Fruit fly (Drosophila melanogaster) whole organism, embryonic: ENCODE measurements around the gene Rim2.

Experiments
- Asciz ChIP-seq: fragments of 200-800 bp; sonication (Bioruptor generic); optimal IDR thresholded peaks from 2 replicates; lab custom pipeline; 2017; ENCODE audit warnings: missing biosample characterization, mild to moderate bottlenecking, missing genetic modification characterization, missing genetic modification reagents
- BEAF-32 ChIP-seq: fragments of 200-800 bp; sonication (Bioruptor generic); optimal IDR thresholded peaks from 3 replicates; lab custom pipeline; 2017; ENCODE audit warnings: missing biosample characterization, missing genetic modification characterization, mild to moderate bottlenecking, moderate library complexity, missing genetic modification reagents
- CG1024 ChIP-seq: fragments of 200-800 bp; sonication (Bioruptor generic); IDR thresholded peaks from 2 replicates; pipeline ENCODE4 v1.3.6; 2022; ENCODE audit warnings: missing biosample characterization, missing genetic modification characterization
- CG11247 ChIP-seq: fragments of 200-800 bp; sonication (Bioruptor generic); IDR thresholded peaks from 2 replicates; pipeline ENCODE4 v1.3.6; 2022; ENCODE audit warnings: missing biosample characterization, missing genetic modification characterization
- CG11504 ChIP-seq: fragments of 200-800 bp; sonication (Bioruptor generic); optimal IDR thresholded peaks from 3 replicates; lab custom pipeline; 2019; ENCODE audit warnings: missing biosample characterization, mild to moderate bottlenecking, missing genetic modification characterization, moderate library complexity
- CG12071 ChIP-seq: fragments of 200-800 bp; sonication (Bioruptor generic); optimal IDR thresholded peaks from 3 replicates; lab custom pipeline; 2018; ENCODE audit warnings: missing biosample characterization, mild to moderate bottlenecking, missing genetic modification characterization
- CG14860 ChIP-seq: fragments of 200-800 bp; sonication (Bioruptor generic); IDR thresholded peaks from 3 replicates; pipeline ENCODE4 v1.3.6; 2022; ENCODE audit warnings: missing biosample characterization, missing genetic modification characterization; ENCODE audit not compliant: partially characterized antibody
- CG14965 ChIP-seq: fragments of 200-800 bp; sonication (Bioruptor generic); optimal IDR thresholded peaks from 2 replicates; lab custom pipeline; 2016; ENCODE audit warnings: missing biosample characterization, missing genetic modification characterization, borderline replicate concordance
- CG15514 ChIP-seq: fragments of 200-800 bp; sonication (Bioruptor generic); optimal IDR thresholded peaks from 3 replicates; lab custom pipeline; 2017; ENCODE audit warnings: missing biosample characterization, missing genetic modification characterization, mild to moderate bottlenecking, moderate library complexity, missing genetic modification reagents
- CG16779 ChIP-seq: fragments of 200-800 bp; sonication (Bioruptor generic); IDR thresholded peaks from 2 replicates; pipeline ENCODE4 v1.3.6; 2022; ENCODE audit warnings: missing biosample characterization, missing genetic modification characterization
- CG17612 ChIP-seq: fragments of 200-800 bp; sonication (Bioruptor generic); IDR thresholded peaks from 2 replicates; pipeline ENCODE4 v1.3.6; 2022; ENCODE audit warnings: missing biosample characterization, missing genetic modification characterization
- CG18011 ChIP-seq: fragments of 200-800 bp; sonication (Bioruptor generic); optimal IDR thresholded peaks from 2 replicates; lab custom pipeline; 2017; ENCODE audit warnings: missing biosample characterization, missing genetic modification characterization, mild to moderate bottlenecking, moderate library complexity, missing genotype
- CG18599 ChIP-seq: fragments of 200-800 bp; sonication (Bioruptor generic); optimal IDR thresholded peaks from 3 replicates; lab custom pipeline; 2017; ENCODE audit warnings: missing biosample characterization, missing genetic modification characterization, mild to moderate bottlenecking, moderate library complexity, missing genetic modification reagents
- CG32532 ChIP-seq: fragments of 200-800 bp; sonication (Bioruptor generic); IDR thresholded peaks from 2 replicates; pipeline ENCODE4 v1.3.6; 2022; ENCODE audit warnings: missing biosample characterization, missing genetic modification characterization
- CG3281 ChIP-seq: fragments of 200-800 bp; sonication (Bioruptor generic); optimal IDR thresholded peaks from 3 replicates; lab custom pipeline; 2017; ENCODE audit warnings: missing biosample characterization, mild to moderate bottlenecking, missing genetic modification characterization
- CG4328 ChIP-seq: fragments of 200-800 bp; sonication (Bioruptor generic); optimal IDR thresholded peaks from 3 replicates; lab custom pipeline; 2017; ENCODE audit warnings: missing biosample characterization, missing genetic modification reagents, missing genetic modification characterization
- CG5245 ChIP-seq: fragments of 200-800 bp; sonication (Bioruptor generic); optimal IDR thresholded peaks from 3 replicates; lab custom pipeline; 2016; ENCODE audit warnings: missing biosample characterization, missing genetic modification characterization
- CG6654 ChIP-seq: fragments of 200-800 bp; sonication (Bioruptor generic); optimal IDR thresholded peaks from 2 replicates; lab custom pipeline; 2017; ENCODE audit warnings: missing biosample characterization, mild to moderate bottlenecking, missing genetic modification characterization
- CG6683 ChIP-seq: fragments of 200-800 bp; sonication (Bioruptor generic); optimal IDR thresholded peaks from 2 replicates; lab custom pipeline; 2017; ENCODE audit warnings: missing biosample characterization, mild to moderate bottlenecking, missing genetic modification characterization, missing genetic modification reagents
- CG6791 ChIP-seq: fragments of 200-800 bp; sonication (Bioruptor generic); IDR thresholded peaks from 3 replicates; pipeline ENCODE4 v1.3.6; 2022; ENCODE audit warnings: missing biosample characterization, missing genetic modification characterization; ENCODE audit not compliant: partially characterized antibody
- CG6813 ChIP-seq: fragments of 200-800 bp; sonication (Bioruptor generic); optimal IDR thresholded peaks from 2 replicates; lab custom pipeline; 2017; ENCODE audit warnings: missing biosample characterization, missing genetic modification characterization, mild to moderate bottlenecking, moderate library complexity, missing genetic modification reagents
- CG9609 ChIP-seq: fragments of 200-800 bp; sonication (Bioruptor generic); optimal IDR thresholded peaks from 3 replicates; lab custom pipeline; 2016; ENCODE audit warnings: missing biosample characterization, missing genetic modification characterization
- Dp ChIP-seq: fragments of 200-800 bp; sonication (Bioruptor generic); optimal IDR thresholded peaks from 2 replicates; lab custom pipeline; 2018; ENCODE audit warnings: missing biosample characterization, mild to moderate bottlenecking, missing genetic modification characterization, moderate library complexity
- Hsf ChIP-seq: fragments of 200-800 bp; sonication (Bioruptor generic); optimal IDR thresholded peaks from 3 replicates; lab custom pipeline; 2016; ENCODE audit warnings: missing biosample characterization, missing genetic modification characterization
- Kr ChIP-seq: fragments of 200-800 bp; sonication (Bioruptor generic); optimal IDR thresholded peaks from 2 replicates; lab custom pipeline; 2017; ENCODE audit warnings: missing biosample characterization, mild to moderate bottlenecking, missing genetic modification characterization
- Meics ChIP-seq: fragments of 200-800 bp; sonication (Bioruptor generic); optimal IDR thresholded peaks from 2 replicates; lab custom pipeline; 2017; ENCODE audit warnings: missing biosample characterization, mild to moderate bottlenecking, missing genetic modification characterization
- NFAT ChIP-seq: fragments of 200-800 bp; sonication (Bioruptor generic); IDR thresholded peaks from 2 replicates; pipeline ENCODE4 v1.3.6; 2022; ENCODE audit warnings: missing biosample characterization, missing genetic modification characterization
- Rfx ChIP-seq: fragments of 200-800 bp; sonication (Bioruptor generic); IDR thresholded peaks from 2 replicates; pipeline ENCODE4 v1.3.6; 2022; ENCODE audit warnings: missing biosample characterization, missing genetic modification characterization
- Sin3A ChIP-seq: fragments of >200 bp; optimal IDR thresholded peaks from 2 replicates; lab custom pipeline; 2018
- TFAM ChIP-seq: fragments of 200-800 bp; sonication (Bioruptor generic); optimal IDR thresholded peaks from 2 replicates; lab custom pipeline; 2017; ENCODE audit warnings: missing biosample characterization, missing genetic modification characterization, inconsistent platforms
- YL-1 ChIP-seq: fragments of 200-800 bp; sonication (Bioruptor generic); optimal IDR thresholded peaks from 3 replicates; lab custom pipeline; 2017; ENCODE audit warnings: missing biosample characterization, mild to moderate bottlenecking, missing genetic modification characterization
- emc ChIP-seq: fragments of 200-800 bp; sonication (Bioruptor generic); optimal IDR thresholded peaks from 2 replicates; lab custom pipeline; 2016; ENCODE audit warnings: missing biosample characterization, missing genetic modification characterization
- eyg ChIP-seq: fragments of 200-800 bp; sonication (Bioruptor generic); optimal IDR thresholded peaks from 3 replicates; lab custom pipeline; 2016; ENCODE audit warnings: missing biosample characterization, missing genetic modification characterization
- fd3F ChIP-seq: fragments of 200-800 bp; sonication (Bioruptor generic); optimal IDR thresholded peaks from 2 replicates; lab custom pipeline; 2018; ENCODE audit warnings: missing biosample characterization, mild to moderate bottlenecking, missing genetic modification characterization, moderate library complexity
- fd96Cb ChIP-seq: fragments of 200-800 bp; sonication (Bioruptor generic); optimal IDR thresholded peaks from 2 replicates; lab custom pipeline; 2018; ENCODE audit warnings: missing biosample characterization, mild to moderate bottlenecking, missing genetic modification characterization, moderate library complexity
- inv ChIP-seq: fragments of 200-800 bp; sonication (Bioruptor generic); IDR thresholded peaks from 2 replicates; pipeline ENCODE4 v1.3.6; 2022; ENCODE audit warnings: missing biosample characterization, missing genetic modification characterization; ENCODE audit not compliant: partially characterized antibody
- luna ChIP-seq: fragments of 200-800 bp; sonication (Bioruptor generic); optimal IDR thresholded peaks from 2 replicates; lab custom pipeline; 2016; ENCODE audit warnings: missing biosample characterization, missing genetic modification characterization
- mam ChIP-seq: fragments of 200-800 bp; sonication (Bioruptor generic); optimal IDR thresholded peaks from 3 replicates; lab custom pipeline; 2016; ENCODE audit warnings: missing biosample characterization, missing genetic modification characterization
- org-1 ChIP-seq: fragments of 200-800 bp; sonication (Bioruptor generic); optimal IDR thresholded peaks from 2 replicates; lab custom pipeline; 2017; ENCODE audit warnings: missing biosample characterization, missing genetic modification characterization
- pb ChIP-seq: fragments of 200-800 bp; sonication (Bioruptor generic); optimal IDR thresholded peaks from 3 replicates; lab custom pipeline; 2016; ENCODE audit warnings: missing biosample characterization, missing genetic modification characterization
- pfk ChIP-seq: fragments of 200-800 bp; sonication (Bioruptor generic); optimal IDR thresholded peaks from 2 replicates; lab custom pipeline; 2018; ENCODE audit warnings: missing biosample characterization, mild to moderate bottlenecking, missing genetic modification characterization, moderate library complexity
- phol ChIP-seq: fragments of 200-800 bp; sonication (Bioruptor generic); optimal IDR thresholded peaks from 3 replicates; lab custom pipeline; 2018; ENCODE audit warnings: missing biosample characterization, mild to moderate bottlenecking, missing genetic modification characterization, moderate library complexity
- pros ChIP-seq: fragments of 200-800 bp; sonication (Bioruptor generic); optimal IDR thresholded peaks from 3 replicates; lab custom pipeline; 2019; ENCODE audit warnings: missing biosample characterization, mild to moderate bottlenecking, missing genetic modification characterization, moderate library complexity
- pum ChIP-seq: fragments of 200-800 bp; sonication (Bioruptor generic); optimal IDR thresholded peaks from 2 replicates; lab custom pipeline; 2016; ENCODE audit warnings: missing biosample characterization, missing genetic modification characterization
- run ChIP-seq: fragments of 200-800 bp; sonication (Bioruptor generic); optimal IDR thresholded peaks from 3 replicates; lab custom pipeline; 2018; ENCODE audit warnings: missing biosample characterization, mild to moderate bottlenecking, missing genetic modification characterization
- salm ChIP-seq: fragments of 200-800 bp; sonication (Bioruptor generic); optimal IDR thresholded peaks from 2 replicates; lab custom pipeline; 2018; ENCODE audit warnings: missing biosample characterization, mild to moderate bottlenecking, missing genetic modification characterization
- sens-2 ChIP-seq: fragments of 200-800 bp; sonication (Bioruptor generic); IDR thresholded peaks from 2 replicates; pipeline ENCODE4 v1.3.6; 2022; ENCODE audit warnings: missing biosample characterization, missing genetic modification characterization
- ssp ChIP-seq: fragments of 200-800 bp; sonication (Bioruptor generic); IDR thresholded peaks from 2 replicates; pipeline ENCODE4 v1.3.6; 2022; ENCODE audit warnings: missing biosample characterization, missing genetic modification characterization
- stwl ChIP-seq: fragments of 200-800 bp; sonication (Bioruptor generic); optimal IDR thresholded peaks from 3 replicates; lab custom pipeline; 2018; ENCODE audit warnings: missing biosample characterization, mild to moderate bottlenecking, missing genetic modification characterization, moderate library complexity
- sug ChIP-seq: fragments of 200-800 bp; optimal IDR thresholded peaks from 2 replicates; lab custom pipeline; 2019; ENCODE audit warnings: missing biosample characterization, mild to moderate bottlenecking, missing genetic modification characterization, moderate library complexity

The Rim2 gene

dm6 chr2L:1715699-1716333 lies 8.4 kb downstream of the Rim2 start, which contains the start of gene frtz:
TSS of gene frtz (minus strand) at chr2L:1715851.
- TF ChIP-seq NFAT (no peak), CG5245 (no peak), sens-2 (GFP tag; lab: Robert Waterston, UW) (no peak), inv (GFP tag; lab: Robert Waterston, UW) (peak; percentile 83), CG6654 (no peak), salm (no peak), Meics (GFP tag; lab: Kevin White, UChicago) (no peak), BEAF-32 (GFP tag; lab: Kevin White, UChicago) (peak; percentile 92), org-1 (no peak), pfk (GFP tag; lab: Kevin White, UChicago) (no peak), Hsf (GFP tag; lab: Kevin White, UChicago) (no peak), pum (GFP tag; lab: Kevin White, UChicago) (no peak), pb (no peak), Rfx (GFP tag; lab: Robert Waterston, UW) (peak; percentile 54; the same call in 1 of the 2 replicates), CG16779 (no peak), TFAM (GFP tag; lab: Kevin White, UChicago) (no peak), CG1024 (no peak), CG6683 (GFP tag; lab: Kevin White, UChicago) (no peak), run (no peak), pros (GFP tag; lab: Kevin White, UChicago) (no peak), sug (tag; lab: Kevin White, UChicago) (peak; percentile 46), stwl (tag; lab: Kevin White, UChicago) (peak; percentile 61), CG14860 (GFP tag; lab: Robert Waterston, UW) (peak; percentile 59; the same call in 2 of the 3 replicates), eyg (GFP tag; lab: Kevin White, UChicago) (no peak), luna (GFP tag; lab: Kevin White, UChicago) (no peak), emc (no peak), CG15514 (peak; percentile 73), phol (tag; lab: Kevin White, UChicago) (peak; percentile 38), CG18599 (GFP tag; lab: Kevin White, UChicago) (no peak), CG6813 (GFP tag; lab: Kevin White, UChicago) (no peak), Sin3A (lab: Kevin White, UChicago) (peak; percentile 30), CG6791 (GFP tag; lab: Robert Waterston, UW) (peak; percentile 83), Kr (GFP tag; lab: Kevin White, UChicago) (no peak), CG3281 (GFP tag; lab: Kevin White, UChicago) (no peak), ssp (GFP tag; lab: Robert Waterston, UW) (no peak), fd3F (GFP tag; lab: Kevin White, UChicago) (no peak), CG17612 (no peak), CG11504 (tag; lab: Kevin White, UChicago) (peak; percentile 89), CG9609 (GFP tag; lab: Kevin White, UChicago) (no peak), Dp (peak; percentile 37), CG11247 (GFP tag; lab: Robert Waterston, UW) (no peak), fd96Cb (tag; lab: Kevin White, UChicago) (no peak), Asciz (GFP tag; lab: Kevin White, UChicago) (no peak), CG32532 (GFP tag; lab: Robert Waterston, UW) (peak; percentile 19; the same call in 1 of the 2 replicates), CG4328 (GFP tag; lab: Kevin White, UChicago) (no peak), CG12071 (GFP tag; lab: Kevin White, UChicago) (no peak), CG14965 (GFP tag; lab: Kevin White, UChicago) (no peak), YL-1 (GFP tag; lab: Kevin White, UChicago) (peak; percentile 69), mam (GFP tag; lab: Kevin White, UChicago) (peak; percentile 2), CG18011 (GFP tag; lab: Kevin White, UChicago) (no peak)
